Fruit fly (Drosophila melanogaster) whole organism, adult: ENCODE results near the gene chico.
A peak's percentile ranks its signal among the peaks of the same experiment; 100 is the strongest.

ENCODE experiments used
- CG5204 ChIP-seq: fragments of 200-800 bp; sonication (Bioruptor generic); optimal IDR thresholded peaks from 2 replicates; lab custom pipeline; 2016; ENCODE audit warnings: missing biosample characterization, missing genetic modification characterization
- Crg-1 ChIP-seq: fragments of 200-800 bp; sonication (Bioruptor generic); optimal IDR thresholded peaks from 2 replicates; lab custom pipeline; 2016; ENCODE audit warnings: missing biosample characterization, missing genetic modification characterization
- Hr96 ChIP-seq: fragments of 200-800 bp; sonication (Bioruptor generic); optimal IDR thresholded peaks from 2 replicates; lab custom pipeline; 2016; ENCODE audit warnings: missing biosample characterization, missing genetic modification characterization
- Mnt ChIP-seq: fragments of 200-800 bp; sonication (Bioruptor generic); optimal IDR thresholded peaks from 2 replicates; lab custom pipeline; 2016; ENCODE audit warnings: missing biosample characterization, mild to moderate bottlenecking, missing genetic modification characterization
- bab1 ChIP-seq: fragments of 200-800 bp; sonication (Bioruptor generic); optimal IDR thresholded peaks from 3 replicates; lab custom pipeline; 2019; ENCODE audit warnings: missing biosample characterization, mild to moderate bottlenecking, missing genetic modification characterization, moderate library complexity
- tj ChIP-seq: fragments of 200-800 bp; sonication (Bioruptor generic); optimal IDR thresholded peaks from 3 replicates; lab custom pipeline; 2017; ENCODE audit warnings: missing biosample characterization, mild to moderate bottlenecking, missing genetic modification characterization, moderate library complexity

DNA sequence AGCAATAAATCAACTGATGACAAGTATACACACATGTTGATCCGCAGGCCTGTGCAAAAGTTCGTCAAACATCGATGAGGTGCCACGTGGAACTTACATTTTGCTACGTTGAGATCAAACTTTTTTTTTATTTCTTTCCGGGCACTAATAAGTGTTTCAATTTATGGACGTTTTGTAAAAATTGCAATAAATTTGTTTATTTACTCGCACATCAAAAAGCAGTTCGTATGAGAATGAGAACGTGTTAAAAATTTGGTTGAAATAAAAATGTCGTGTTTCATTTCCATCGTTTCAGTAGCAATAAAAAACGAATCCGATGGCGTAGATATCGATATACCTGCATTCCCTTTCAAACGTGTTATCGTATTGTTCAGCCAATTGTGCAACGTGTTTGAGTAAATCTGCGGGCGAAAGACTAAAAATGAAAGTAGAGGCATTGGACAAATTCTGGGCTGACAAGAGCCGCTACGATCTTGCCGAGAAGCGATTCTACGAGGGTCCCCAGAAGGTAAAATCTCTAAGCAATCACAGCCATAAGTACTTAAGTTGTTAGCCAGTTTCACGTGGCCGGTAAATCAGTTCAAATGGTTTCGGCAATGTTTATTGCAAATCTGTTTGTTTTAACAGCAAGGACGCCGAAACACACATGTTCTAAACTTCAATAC lies 14.6 kb downstream of the chico start, which contains the start of gene eEF1delta:
- TF ChIP-seq Crg-1 (GFP tag; lab: Kevin White, UChicago), result no peak
- no peak for TF ChIP-seq Hr96
- TF ChIP-seq CG5204, result no peak
- TF ChIP-seq Mnt (GFP tag; lab: Kevin White, UChicago), result peak; percentile 68
- TF ChIP-seq tj (GFP tag; lab: Kevin White, UChicago), result no peak
- peak; percentile 18 for TF ChIP-seq bab1
